Worm (Caenorhabditis elegans) whole organism, late embryonic: Measurements from ENCODE around the gene srd-68.

Experiments used
- C08G9.2 ChIP-seq: sonication (generic microtip); optimal IDR thresholded peaks from 2 replicates; lab custom pipeline; 2016; ENCODE audit warnings: mild to moderate bottlenecking, missing genetic modification characterization, moderate library complexity, missing compliant biosample characterization
- K09A11.1 ChIP-seq: sonication (generic microtip); optimal IDR thresholded peaks from 2 replicates; lab custom pipeline; 2017; ENCODE audit warnings: antibody characterized with exemption, mild to moderate bottlenecking, missing genetic modification characterization, missing compliant biosample characterization; ENCODE audit not compliant: insufficient read depth
- T23F11.4 ChIP-seq: fragments of 200-800 bp; sonication (Bioruptor generic); optimal IDR thresholded peaks from 2 replicates; lab custom pipeline; 2018; ENCODE audit warnings: mild to moderate bottlenecking, missing genetic modification characterization, missing compliant biosample characterization
- ahr-1 ChIP-seq: sonication (generic microtip); optimal IDR thresholded peaks from 2 replicates; lab custom pipeline; 2016; ENCODE audit warnings: missing genetic modification characterization, missing compliant biosample characterization
- ceh-19 ChIP-seq: fragments of 200-800 bp; sonication (Bioruptor generic); optimal IDR thresholded peaks from 2 replicates; lab custom pipeline; 2018; ENCODE audit warnings: mild to moderate bottlenecking, missing genetic modification characterization, missing compliant biosample characterization
- ceh-9 ChIP-seq: sonication (generic microtip); optimal IDR thresholded peaks from 2 replicates; lab custom pipeline; 2016; ENCODE audit warnings: mild to moderate bottlenecking, missing genetic modification characterization, inconsistent platforms, missing compliant biosample characterization
- fkh-10 ChIP-seq: fragments of 150-350 bp; optimal IDR thresholded peaks from 2 replicates; lab custom pipeline; 2014; ENCODE audit warnings: missing biosample characterization, missing genetic modification reagents, missing genetic modification characterization
- mec-3 ChIP-seq: sonication (generic microtip); optimal IDR thresholded peaks from 2 replicates; lab custom pipeline; 2016; ENCODE audit warnings: borderline replicate concordance, missing genetic modification characterization, missing compliant biosample characterization
- pha-4 ChIP-seq: fragments of 150-350 bp; optimal IDR thresholded peaks from 2 replicates; lab custom pipeline; 2018; ENCODE audit warnings: missing biosample characterization, missing genetic modification reagents, missing genetic modification characterization

DNA sequence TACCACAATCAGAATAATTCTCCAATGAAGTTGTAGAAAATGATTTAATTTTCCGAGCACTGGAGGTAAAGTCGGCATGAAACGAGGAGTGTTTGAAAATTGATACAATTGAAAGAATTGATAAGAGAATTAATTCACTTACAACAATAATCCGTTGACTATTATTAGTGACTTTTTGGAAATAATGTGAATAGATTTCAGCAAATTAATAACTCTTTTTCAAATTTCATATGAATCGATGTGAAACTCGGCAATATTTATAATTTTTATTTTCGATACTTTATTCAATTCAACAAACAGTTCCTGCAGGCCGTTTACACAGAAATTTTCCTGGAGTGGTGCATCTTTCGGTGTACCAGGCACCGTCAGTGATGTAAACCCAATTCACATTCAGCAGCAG, 50.6 kb downstream of the srd-68 start, which contains the start of gene clec-37:
- TF ChIP-seq T23F11.4 (GFP tag; lab: Kevin White, UChicago) (no peak), pha-4 (tag; lab: Kevin White, UChicago) (no peak), ceh-9 (no peak), ahr-1 (tag; lab: Kevin White, UChicago) (no peak), C08G9.2 (tag; lab: Kevin White, UChicago) (no peak), K09A11.1 (tag; lab: Kevin White, UChicago) (no peak), mec-3 (tag; lab: Kevin White, UChicago) (no peak), fkh-10 (GFP tag; lab: Kevin White, UChicago) (no peak), ceh-19 (GFP tag; lab: Kevin White, UChicago) (no peak)
